Worm (Caenorhabditis elegans) whole organism, L3 larva: ENCODE measurements around the gene F49F1.10.

ENCODE experiments used
- R02D3.7 ChIP-seq: fragments of 150-350 bp; optimal IDR thresholded peaks from 2 replicates; lab custom pipeline; 2014; ENCODE audit warnings: missing biosample characterization, missing genetic modification characterization
- aly-2 ChIP-seq: fragments of 150-350 bp; optimal IDR thresholded peaks from 2 replicates; lab custom pipeline; 2014; ENCODE audit warnings: missing biosample characterization, missing genetic modification characterization
- ama-1 ChIP-seq: fragments of 150-350 bp; optimal IDR thresholded peaks from 2 replicates; lab custom pipeline; 2018
- ceh-9 ChIP-seq: sonication (generic microtip); optimal IDR thresholded peaks from 2 replicates; lab custom pipeline; 2018; ENCODE audit warnings: missing biosample characterization, missing genetic modification characterization
- egl-5 ChIP-seq: fragments of 150-350 bp; optimal IDR thresholded peaks from 2 replicates; lab custom pipeline; 2017; ENCODE audit warnings: missing biosample characterization, missing genetic modification reagents, missing genetic modification characterization, inconsistent platforms
- elt-3 ChIP-seq, 3 experiments: fragments of 150-350 bp in 1 of 3; sonication (generic microtip) in 2 of 3; optimal IDR thresholded peaks; 2 replicates in 2 of 3; 4 replicates in 1 of 3; lab custom pipeline; 2014 to 2017; ENCODE audit warnings: missing biosample characterization in 3 of 3, missing genetic modification characterization in 3 of 3
- nhr-11 ChIP-seq: fragments of 150-350 bp; optimal IDR thresholded peaks from 2 replicates; lab custom pipeline; 2014; ENCODE audit warnings: missing biosample characterization, missing genetic modification characterization
- nhr-25 ChIP-seq: sonication (generic microtip); optimal IDR thresholded peaks from 2 replicates; lab custom pipeline; 2017; ENCODE audit warnings: missing biosample characterization, missing genetic modification characterization
- nhr-77 ChIP-seq: fragments of 150-350 bp; optimal IDR thresholded peaks from 2 replicates; lab custom pipeline; 2014; ENCODE audit warnings: missing biosample characterization, missing genetic modification characterization
- skn-1 ChIP-seq: fragments of 150-350 bp; optimal IDR thresholded peaks from 2 replicates; lab custom pipeline; 2014; ENCODE audit warnings: missing biosample characterization, missing genetic modification characterization
- snpc-4 ChIP-seq: fragments of 150-350 bp; optimal IDR thresholded peaks from 2 replicates; lab custom pipeline; 2014; ENCODE audit warnings: missing biosample characterization, missing genetic modification characterization
- unc-39 ChIP-seq: sonication (generic microtip); optimal IDR thresholded peaks from 4 replicates; lab custom pipeline; 2017; ENCODE audit warnings: missing biosample characterization, missing genetic modification characterization
- ztf-4 ChIP-seq: fragments of 150-350 bp; optimal IDR thresholded peaks from 2 replicates; lab custom pipeline; 2014; ENCODE audit warnings: missing biosample characterization, missing genetic modification characterization

- no peak for TF ChIP-seq nhr-25
- no peak for TF ChIP-seq R02D3.7
- TF ChIP-seq unc-39 (tag; lab: Kevin White, UChicago), result no peak
- no peak for TF ChIP-seq elt-3 (tag; optimal IDR thresholded peaks at IDR 0.05; lab: Kevin White, UChicago)
- TF ChIP-seq nhr-11, result no peak
- no peak for TF ChIP-seq ztf-4 (tag; lab: Kevin White, UChicago)
- no peak for TF ChIP-seq snpc-4
- no peak for TF ChIP-seq egl-5 (tag; lab: Kevin White, UChicago)
- no peak for TF ChIP-seq aly-2
- TF ChIP-seq ceh-9 (tag; lab: Kevin White, UChicago), result no peak
- TF ChIP-seq nhr-77 (tag; lab: Kevin White, UChicago), result no peak
- no peak for TF ChIP-seq ama-1
- no peak for TF ChIP-seq skn-1
Measured at ce11 chrIV:4154641-4155040, 15.7 kb upstream of the F49F1.10 start, which contains the start of gene K08D10.14.
